Worm (Caenorhabditis elegans) whole organism, young adult: Measurements from ENCODE around the gene cogc-6.
A peak's percentile ranks its signal among the peaks of the same experiment; 100 is the strongest.

Experiments used
- B0261.1 ChIP-seq: sonication (generic microtip); optimal IDR thresholded peaks from 2 replicates; lab custom pipeline; 2016; ENCODE audit warnings: mild to moderate bottlenecking, missing genetic modification characterization, moderate library complexity, missing compliant biosample characterization
- C06A6.2 ChIP-seq: fragments of 200-800 bp; sonication (Bioruptor generic); conservative IDR thresholded peaks from 2 replicates; pipeline ENCODE4 v1.3.6; 2022; ENCODE audit warnings: missing genetic modification characterization, missing compliant biosample characterization
- D2030.7 ChIP-seq: fragments of 200-800 bp; sonication (Bioruptor generic); IDR thresholded peaks from 2 replicates; pipeline ENCODE4 v1.3.6; 2022; ENCODE audit warnings: missing genetic modification reagents, missing genetic modification characterization, missing compliant biosample characterization
- F49E8.2 ChIP-seq: sonication (generic microtip); optimal IDR thresholded peaks from 3 replicates; lab custom pipeline; 2017; ENCODE audit warnings: missing genetic modification characterization, mild to moderate bottlenecking, missing compliant biosample characterization, antibody characterized with exemption, moderate library complexity; ENCODE audit not compliant: insufficient read depth
- F52B5.7 ChIP-seq: sonication (generic microtip); optimal IDR thresholded peaks from 2 replicates; lab custom pipeline; 2016; ENCODE audit warnings: mild to moderate bottlenecking, missing genetic modification characterization, missing compliant biosample characterization
- F55B11.4 ChIP-seq: sonication (generic microtip); optimal IDR thresholded peaks from 2 replicates; lab custom pipeline; 2016; ENCODE audit warnings: missing compliant biosample characterization, missing genetic modification characterization, borderline replicate concordance; ENCODE audit not compliant: insufficient read depth
- F57A8.1 ChIP-seq: fragments of 200-800 bp; sonication (Bioruptor generic); optimal IDR thresholded peaks from 2 replicates; lab custom pipeline; 2018; ENCODE audit warnings: mild to moderate bottlenecking, missing genetic modification characterization, moderate library complexity, missing compliant biosample characterization
- F57C9.4 ChIP-seq: sonication (generic microtip); optimal IDR thresholded peaks from 2 replicates; lab custom pipeline; 2017; ENCODE audit warnings: mild to moderate bottlenecking, missing genetic modification characterization, missing compliant biosample characterization
- Y53F4B.3 ChIP-seq: fragments of 200-800 bp; sonication (Bioruptor generic); IDR thresholded peaks from 2 replicates; pipeline ENCODE4 v1.3.6; 2022; ENCODE audit warnings: missing genetic modification reagents, missing genetic modification characterization, missing compliant biosample characterization
- Y56A3A.18 ChIP-seq: fragments of 200-800 bp; sonication (Bioruptor generic); IDR thresholded peaks from 2 replicates; pipeline ENCODE4 v1.3.6; 2022; ENCODE audit warnings: missing genetic modification reagents, missing genetic modification characterization, missing compliant biosample characterization
- Y67H2A.10 ChIP-seq: fragments of 200-800 bp; sonication (Bioruptor generic); conservative IDR thresholded peaks from 2 replicates; pipeline ENCODE4 v1.3.6; 2022; ENCODE audit warnings: missing genetic modification reagents, missing genetic modification characterization, missing compliant biosample characterization
- Y95B8A.8 ChIP-seq: fragments of 200-800 bp; sonication (Bioruptor generic); IDR thresholded peaks from 2 replicates; pipeline ENCODE4 v1.3.6; 2022; ENCODE audit warnings: missing genetic modification reagents, missing genetic modification characterization, missing compliant biosample characterization
- aptf-2 ChIP-seq: fragments of 200-800 bp; sonication (Bioruptor generic); conservative IDR thresholded peaks from 2 replicates; pipeline ENCODE4 v1.3.6; 2022; ENCODE audit warnings: missing genetic modification reagents, missing genetic modification characterization, missing compliant biosample characterization
- athp-1 ChIP-seq: sonication (generic microtip); optimal IDR thresholded peaks from 2 replicates; lab custom pipeline; 2017; ENCODE audit warnings: mild to moderate bottlenecking, missing genetic modification characterization, missing compliant biosample characterization
- cebp-1 ChIP-seq, 2 experiments: fragments of 200-800 bp in 1 of 2; sonication (Bioruptor generic) in 1 of 2; sonication (generic microtip) in 1 of 2; IDR thresholded peaks in 1 of 2; optimal IDR thresholded peaks in 1 of 2; 2 replicates each; pipeline versions ENCODE4 v1.3.6 to Lab custom; 2017 to 2022; ENCODE audit warnings: missing compliant biosample characterization in 2 of 2, missing genetic modification characterization in 2 of 2, mild to moderate bottlenecking in 1 of 2, missing genetic modification reagents in 1 of 2, moderate library complexity in 1 of 2
- ceh-58 ChIP-seq: fragments of 200-800 bp; sonication (Bioruptor generic); IDR thresholded peaks from 2 replicates; pipeline ENCODE4 v1.3.6; 2022; ENCODE audit warnings: missing genetic modification characterization, missing compliant biosample characterization
- ceh-79 ChIP-seq: sonication (generic microtip); optimal IDR thresholded peaks from 2 replicates; lab custom pipeline; 2017; ENCODE audit warnings: mild to moderate bottlenecking, missing genetic modification characterization, missing compliant biosample characterization
- ceh-91 ChIP-seq: fragments of 200-800 bp; sonication (Bioruptor generic); IDR thresholded peaks from 2 replicates; pipeline ENCODE4 v1.3.6; 2022; ENCODE audit warnings: missing genetic modification reagents, missing genetic modification characterization, missing compliant biosample characterization
- dox-1 ChIP-seq: fragments of 200-800 bp; sonication (Bioruptor generic); IDR thresholded peaks from 2 replicates; pipeline ENCODE4 v1.3.6; 2022; ENCODE audit warnings: missing genetic modification reagents, missing genetic modification characterization, missing compliant biosample characterization
- egl-18 ChIP-seq: fragments of 200-800 bp; sonication (Bioruptor generic); IDR thresholded peaks from 2 replicates; pipeline ENCODE4 v1.3.6; 2022; ENCODE audit warnings: missing genetic modification reagents, missing genetic modification characterization, missing compliant biosample characterization
- egl-44 ChIP-seq: fragments of 200-800 bp; sonication (Bioruptor generic); IDR thresholded peaks from 2 replicates; pipeline ENCODE4 v1.3.6; 2022; ENCODE audit warnings: missing genetic modification reagents, missing genetic modification characterization, missing compliant biosample characterization
- gei-17 ChIP-seq: fragments of 200-800 bp; sonication (Bioruptor generic); optimal IDR thresholded peaks from 2 replicates; lab custom pipeline; 2018; ENCODE audit warnings: mild to moderate bottlenecking, missing genetic modification characterization, missing compliant biosample characterization
- hmg-1.2 ChIP-seq: fragments of 200-800 bp; sonication (Bioruptor generic); IDR thresholded peaks from 2 replicates; pipeline ENCODE4 v1.3.6; 2022; ENCODE audit warnings: missing genetic modification reagents, missing genetic modification characterization, missing compliant biosample characterization
- let-526 ChIP-seq: fragments of 200-800 bp; sonication (Bioruptor generic); IDR thresholded peaks from 2 replicates; pipeline ENCODE4 v1.3.6; 2022; ENCODE audit warnings: missing genetic modification reagents, missing genetic modification characterization, missing compliant biosample characterization
- lsl-1 ChIP-seq: fragments of 200-800 bp; sonication (Bioruptor generic); optimal IDR thresholded peaks from 2 replicates; lab custom pipeline; 2018; ENCODE audit warnings: mild to moderate bottlenecking, missing genetic modification characterization, moderate library complexity, missing compliant biosample characterization
- madf-10 ChIP-seq: sonication (generic microtip); optimal IDR thresholded peaks from 2 replicates; lab custom pipeline; 2016; ENCODE audit warnings: mild to moderate bottlenecking, missing genetic modification characterization, missing compliant biosample characterization
- madf-8 ChIP-seq: fragments of 200-800 bp; sonication (Bioruptor generic); conservative IDR thresholded peaks from 2 replicates; pipeline ENCODE4 v1.3.6; 2022; ENCODE audit warnings: missing genetic modification reagents, missing genetic modification characterization, missing compliant biosample characterization
- mxl-1 ChIP-seq: sonication (generic microtip); optimal IDR thresholded peaks from 2 replicates; lab custom pipeline; 2016; ENCODE audit warnings: missing genetic modification characterization, missing compliant biosample characterization
- nfya-2 ChIP-seq: fragments of 200-800 bp; sonication (Bioruptor generic); IDR thresholded peaks from 2 replicates; pipeline ENCODE4 v1.3.6; 2022; ENCODE audit warnings: missing genetic modification reagents, missing genetic modification characterization, missing compliant biosample characterization
- pbrm-1 ChIP-seq: fragments of 200-800 bp; sonication (Bioruptor generic); IDR thresholded peaks from 2 replicates; pipeline ENCODE4 v1.3.6; 2022; ENCODE audit warnings: missing genetic modification reagents, missing genetic modification characterization, missing compliant biosample characterization
- rec-8 ChIP-seq, 2 experiments: sonication (generic microtip); optimal IDR thresholded peaks; 2 replicates each; lab custom pipeline; 2016; ENCODE audit warnings: mild to moderate bottlenecking in 2 of 2, missing genetic modification characterization in 2 of 2, missing genetic modification reagents in 2 of 2, missing genotype in 2 of 2, missing biosample characterization in 1 of 2, missing compliant biosample characterization in 1 of 2, moderate library complexity in 1 of 2
- tlf-1 ChIP-seq: fragments of 200-800 bp; sonication (Bioruptor generic); optimal IDR thresholded peaks from 2 replicates; lab custom pipeline; 2018; ENCODE audit warnings: mild to moderate bottlenecking, missing genetic modification characterization, missing compliant biosample characterization
- unc-62 ChIP-seq: fragments of 150-350 bp; optimal IDR thresholded peaks from 2 replicates; lab custom pipeline; 2014; ENCODE audit warnings: missing biosample characterization, missing genetic modification reagents, missing genetic modification characterization
- zfh-2 ChIP-seq: fragments of 200-800 bp; sonication (Bioruptor generic); conservative IDR thresholded peaks from 2 replicates; pipeline ENCODE4 v1.3.6; 2022; ENCODE audit warnings: missing genetic modification reagents, missing genetic modification characterization, missing compliant biosample characterization
- ztf-22 ChIP-seq: fragments of 200-800 bp; sonication (Bioruptor generic); optimal IDR thresholded peaks from 2 replicates; lab custom pipeline; 2018; ENCODE audit warnings: mild to moderate bottlenecking, missing genetic modification characterization, moderate library complexity, missing compliant biosample characterization

cogc-6 gene

ce11 chrV:8247311-8248105 lies 26.4 kb upstream of the cogc-6 start (continued):
- TF ChIP-seq pbrm-1 (GFP tag; lab: Robert Waterston, UW) (peak; percentile 98), hmg-1.2 (GFP tag; lab: Robert Waterston, UW) (peak; percentile 90), F55B11.4 (no peak), ceh-58 (GFP tag; lab: Robert Waterston, UW) (no peak), egl-18 (GFP tag; lab: Robert Waterston, UW) (no peak), athp-1 (tag; lab: Kevin White, UChicago) (no peak), D2030.7 (GFP tag; lab: Robert Waterston, UW) (peak; percentile 96), F49E8.2 (tag; lab: Kevin White, UChicago) (peak; percentile 96), gei-17 (GFP tag; lab: Kevin White, UChicago) (no peak), aptf-2 (GFP tag; lab: Robert Waterston, UW) (no peak), madf-8 (peak; percentile 53), B0261.1 (tag; lab: Kevin White, UChicago) (peak; percentile 69), Y56A3A.18 (peak; percentile 77), Y95B8A.8 (GFP tag; lab: Robert Waterston, UW) (peak; percentile 75; the same call in 1 of the 2 replicates), F57A8.1 (GFP tag; lab: Kevin White, UChicago) (no peak), dox-1 (peak; percentile 84; the same call in 1 of the 2 replicates), zfh-2 (GFP tag; lab: Robert Waterston, UW) (no peak), nfya-2 (GFP tag; lab: Robert Waterston, UW) (0 out of 2 replicates have a peak, but pooled peaks have one; percentile 31), Y53F4B.3 (GFP tag; lab: Robert Waterston, UW) (no peak), Y67H2A.10 (GFP tag; lab: Robert Waterston, UW) (no peak), mxl-1 (tag; lab: Kevin White, UChicago) (peak; percentile 42), ceh-91 (GFP tag; lab: Robert Waterston, UW) (0 out of 2 replicates have a peak, but pooled peaks have one; percentile 24), tlf-1 (GFP tag; lab: Kevin White, UChicago) (peak; percentile 71), rec-8 (tag; optimal IDR thresholded peaks at IDR 0.05; lab: Kevin White, UChicago) (peak in 1 of 2 experiments; percentile 17), let-526 (GFP tag; lab: Robert Waterston, UW) (no peak), madf-10 (peak; percentile 39), cebp-1 (GFP tag; IDR thresholded peaks at IDR 0.05; lab: Robert Waterston, UW) (no peak), cebp-1 (tag; optimal IDR thresholded peaks at IDR 0.05; lab: Kevin White, UChicago) (peak; percentile 25), C06A6.2 (GFP tag; lab: Robert Waterston, UW) (no peak), lsl-1 (GFP tag; lab: Kevin White, UChicago) (peak; percentile 67), egl-44 (GFP tag; lab: Robert Waterston, UW) (0 out of 2 replicates have a peak, but pooled peaks have one; percentile 34), F52B5.7 (tag; lab: Kevin White, UChicago) (no peak)

ce11 chrV:8245457-8245856 lies 24.3 kb upstream of the cogc-6 start, which contains the start of gene C16D9.5:
Gene C16D9.5, minus strand, starts transcription at chrV:8245557.
- TF ChIP-seq F57C9.4 (tag; lab: Kevin White, UChicago) (no peak), ztf-22 (no peak), unc-62 (GFP tag; lab: Kevin White, UChicago) (no peak), athp-1 (tag; lab: Kevin White, UChicago) (no peak), ceh-79 (tag; lab: Kevin White, UChicago) (no peak)
